Fruit fly (Drosophila melanogaster) whole organism, embryonic: Measurements from ENCODE around the gene Pex2.

Experiments
- Bgb ChIP-seq: fragments of 200-800 bp; sonication (Bioruptor generic); IDR thresholded peaks from 2 replicates; pipeline ENCODE4 v1.3.6; 2022; ENCODE audit warnings: missing biosample characterization, missing genetic modification characterization; ENCODE audit not compliant: partially characterized antibody
- Blimp-1 ChIP-seq: fragments of 200-800 bp; sonication (Bioruptor generic); optimal IDR thresholded peaks from 3 replicates; lab custom pipeline; 2018; ENCODE audit warnings: missing biosample characterization, missing genetic modification characterization, mild to moderate bottlenecking, moderate library complexity, missing genetic modification reagents
- CG12104 ChIP-seq: fragments of 200-800 bp; sonication (Bioruptor generic); optimal IDR thresholded peaks from 3 replicates; lab custom pipeline; 2016; ENCODE audit warnings: missing biosample characterization, missing genetic modification characterization
- CG12155 ChIP-seq: fragments of 200-800 bp; sonication (Bioruptor generic); optimal IDR thresholded peaks from 3 replicates; lab custom pipeline; 2016; ENCODE audit warnings: missing biosample characterization, missing genetic modification characterization
- CG12299 ChIP-seq: fragments of 200-800 bp; sonication (Bioruptor generic); optimal IDR thresholded peaks from 2 replicates; lab custom pipeline; 2018; ENCODE audit warnings: missing biosample characterization, mild to moderate bottlenecking, missing genetic modification characterization
- CG13287 ChIP-seq: fragments of 200-800 bp; sonication (Bioruptor generic); IDR thresholded peaks from 2 replicates; pipeline ENCODE4 v1.3.6; 2022; ENCODE audit warnings: missing biosample characterization, missing genetic modification characterization; ENCODE audit not compliant: partially characterized antibody
- CG13296 ChIP-seq: fragments of 200-800 bp; sonication (Bioruptor generic); optimal IDR thresholded peaks from 3 replicates; lab custom pipeline; 2018; ENCODE audit warnings: missing biosample characterization, mild to moderate bottlenecking, missing genetic modification characterization
- CG14710 ChIP-seq: fragments of 200-800 bp; sonication (Bioruptor generic); optimal IDR thresholded peaks from 3 replicates; lab custom pipeline; 2019; ENCODE audit warnings: missing biosample characterization, mild to moderate bottlenecking, missing genetic modification characterization, moderate library complexity
- CG15514 ChIP-seq: fragments of 200-800 bp; sonication (Bioruptor generic); optimal IDR thresholded peaks from 3 replicates; lab custom pipeline; 2017; ENCODE audit warnings: missing biosample characterization, missing genetic modification characterization, mild to moderate bottlenecking, moderate library complexity, missing genetic modification reagents
- CG16813 ChIP-seq: fragments of 200-800 bp; sonication (Bioruptor generic); IDR thresholded peaks from 3 replicates; pipeline ENCODE4 v1.3.6; 2022; ENCODE audit warnings: missing biosample characterization, missing genetic modification characterization; ENCODE audit not compliant: partially characterized antibody
- CG1832 ChIP-seq: fragments of 200-800 bp; sonication (Bioruptor generic); optimal IDR thresholded peaks from 2 replicates; lab custom pipeline; 2017; ENCODE audit warnings: missing biosample characterization, mild to moderate bottlenecking, missing genetic modification characterization, inconsistent platforms
- CG18619 ChIP-seq: fragments of 200-800 bp; sonication (Bioruptor generic); optimal IDR thresholded peaks from 3 replicates; lab custom pipeline; 2017; ENCODE audit warnings: missing biosample characterization, mild to moderate bottlenecking, missing genetic modification characterization
- CG18764 ChIP-seq: fragments of 200-800 bp; sonication (Bioruptor generic); optimal IDR thresholded peaks from 3 replicates; lab custom pipeline; 2016; ENCODE audit warnings: missing biosample characterization, missing genetic modification characterization
- CG2120 ChIP-seq: fragments of 200-800 bp; sonication (Bioruptor generic); optimal IDR thresholded peaks from 3 replicates; lab custom pipeline; 2016; ENCODE audit warnings: missing biosample characterization, missing genetic modification characterization
- CG2712 ChIP-seq: fragments of 200-800 bp; optimal IDR thresholded peaks from 3 replicates; lab custom pipeline; 2019; ENCODE audit warnings: missing biosample characterization, mild to moderate bottlenecking, missing genetic modification characterization, moderate library complexity
- CG2889 ChIP-seq: fragments of 200-800 bp; sonication (Bioruptor generic); IDR thresholded peaks from 3 replicates; pipeline ENCODE4 v1.3.6; 2022; ENCODE audit warnings: missing biosample characterization, missing genetic modification characterization
- CG33213 ChIP-seq: fragments of 200-800 bp; sonication (Bioruptor generic); optimal IDR thresholded peaks from 3 replicates; lab custom pipeline; 2016; ENCODE audit warnings: missing biosample characterization, missing genetic modification characterization
- CG3407 ChIP-seq: fragments of 200-800 bp; sonication (Bioruptor generic); optimal IDR thresholded peaks from 2 replicates; lab custom pipeline; 2018; ENCODE audit warnings: missing biosample characterization, mild to moderate bottlenecking, missing genetic modification characterization
- CG34224 ChIP-seq: fragments of 200-800 bp; sonication (Bioruptor generic); IDR thresholded peaks from 3 replicates; pipeline ENCODE4 v1.3.6; 2022; ENCODE audit warnings: missing biosample characterization, missing genetic modification characterization; ENCODE audit not compliant: partially characterized antibody
- CG34376 ChIP-seq: fragments of 200-800 bp; sonication (Bioruptor generic); optimal IDR thresholded peaks from 2 replicates; lab custom pipeline; 2018; ENCODE audit warnings: missing biosample characterization, mild to moderate bottlenecking, missing genetic modification characterization
- CG4617 ChIP-seq: fragments of 200-800 bp; sonication (Bioruptor generic); optimal IDR thresholded peaks from 3 replicates; lab custom pipeline; 2016; ENCODE audit warnings: missing biosample characterization, missing genetic modification characterization, borderline replicate concordance
- CG9932 ChIP-seq: fragments of 200-800 bp; sonication (Bioruptor generic); IDR thresholded peaks from 2 replicates; pipeline ENCODE4 v1.3.6; 2022; ENCODE audit warnings: missing biosample characterization, missing genetic modification characterization
- CoRest ChIP-seq: fragments of 200-800 bp; sonication (Bioruptor generic); optimal IDR thresholded peaks from 3 replicates; lab custom pipeline; 2018; ENCODE audit warnings: missing biosample characterization, mild to moderate bottlenecking, missing genetic modification characterization, moderate library complexity
- Dbx ChIP-seq: fragments of 200-800 bp; sonication (Bioruptor generic); IDR thresholded peaks from 3 replicates; pipeline ENCODE4 v1.3.6; 2022; ENCODE audit warnings: missing biosample characterization, missing genetic modification characterization
- Dref ChIP-seq: fragments of 200-800 bp; sonication (Bioruptor generic); IDR thresholded peaks from 2 replicates; pipeline ENCODE4 v1.3.6; 2022; ENCODE audit warnings: missing biosample characterization, missing genetic modification characterization
- HLH4C ChIP-seq: fragments of 200-800 bp; sonication (Bioruptor generic); IDR thresholded peaks from 3 replicates; pipeline ENCODE4 v1.3.6; 2022; ENCODE audit warnings: missing biosample characterization, missing genetic modification characterization; ENCODE audit not compliant: partially characterized antibody
- Hsf ChIP-seq: fragments of 200-800 bp; sonication (Bioruptor generic); optimal IDR thresholded peaks from 3 replicates; lab custom pipeline; 2016; ENCODE audit warnings: missing biosample characterization, missing genetic modification characterization
- Lpt ChIP-seq: fragments of >200 bp; optimal IDR thresholded peaks from 2 replicates; lab custom pipeline; 2018; ENCODE audit warnings: missing biosample characterization, missing genetic modification characterization
- MBD-R2 ChIP-seq: fragments of 200-800 bp; sonication (Bioruptor generic); IDR thresholded peaks from 2 replicates; pipeline ENCODE4 v1.3.6; 2022; ENCODE audit warnings: missing biosample characterization, missing genetic modification characterization
- Med ChIP-seq: fragments of 200-800 bp; sonication (Bioruptor generic); peaks from one replicate; lab custom pipeline; 2016; ENCODE audit warnings: missing biosample characterization, missing genetic modification characterization, mild to moderate bottlenecking, inconsistent platforms, moderate library complexity
- NFAT ChIP-seq: fragments of 200-800 bp; sonication (Bioruptor generic); IDR thresholded peaks from 2 replicates; pipeline ENCODE4 v1.3.6; 2022; ENCODE audit warnings: missing biosample characterization, missing genetic modification characterization
- Opbp ChIP-seq: fragments of 200-800 bp; sonication (Bioruptor generic); IDR thresholded peaks from 3 replicates; pipeline ENCODE4 v1.3.6; 2022; ENCODE audit warnings: missing biosample characterization, missing genetic modification characterization; ENCODE audit not compliant: partially characterized antibody
- Optix ChIP-seq: fragments of 200-800 bp; sonication (Bioruptor generic); IDR thresholded peaks from 3 replicates; pipeline ENCODE4 v1.3.6; 2022; ENCODE audit warnings: missing biosample characterization, missing genetic modification characterization
- Pdp1 ChIP-seq, 2 experiments: fragments of 200-800 bp; sonication (Bioruptor generic); optimal IDR thresholded peaks; 3 replicates each; lab custom pipeline; 2016; ENCODE audit warnings: missing biosample characterization in 2 of 2, missing genetic modification characterization in 2 of 2, mild to moderate bottlenecking in 1 of 2, moderate library complexity in 1 of 2
- Ravus ChIP-seq: fragments of 200-800 bp; sonication (Bioruptor generic); IDR thresholded peaks from 2 replicates; pipeline ENCODE4 v1.3.6; 2022; ENCODE audit warnings: missing biosample characterization, missing genetic modification characterization
- Scr ChIP-seq: fragments of 200-800 bp; sonication (Bioruptor generic); IDR thresholded peaks from 2 replicates; pipeline ENCODE4 v1.3.6; 2022; ENCODE audit warnings: missing biosample characterization, missing genetic modification characterization; ENCODE audit not compliant: partially characterized antibody
- Sry-δ ChIP-seq: fragments of 200-800 bp; sonication (Bioruptor generic); optimal IDR thresholded peaks from 2 replicates; lab custom pipeline; 2016; ENCODE audit warnings: missing biosample characterization, missing genetic modification characterization
- Vsx1 ChIP-seq: fragments of 200-800 bp; sonication (Bioruptor generic); optimal IDR thresholded peaks from 2 replicates; lab custom pipeline; 2017; ENCODE audit warnings: missing biosample characterization, mild to moderate bottlenecking, missing genetic modification characterization, missing genetic modification reagents
- bbx ChIP-seq: fragments of 200-800 bp; sonication (Bioruptor generic); IDR thresholded peaks from 2 replicates; pipeline ENCODE4 v1.3.6; 2022; ENCODE audit warnings: missing biosample characterization, missing genetic modification characterization; ENCODE audit not compliant: partially characterized antibody
- caup ChIP-seq: fragments of 200-800 bp; sonication (Bioruptor generic); optimal IDR thresholded peaks from 3 replicates; lab custom pipeline; 2017; ENCODE audit warnings: missing biosample characterization, mild to moderate bottlenecking, missing genetic modification characterization, moderate library complexity; ENCODE audit not compliant: severe bottlenecking
- gcm ChIP-seq: fragments of 200-800 bp; sonication (Bioruptor generic); optimal IDR thresholded peaks from 2 replicates; lab custom pipeline; 2019; ENCODE audit warnings: missing biosample characterization, mild to moderate bottlenecking, missing genetic modification characterization, moderate library complexity
- gem ChIP-seq: fragments of 200-800 bp; sonication (Bioruptor generic); optimal IDR thresholded peaks from 2 replicates; lab custom pipeline; 2019; ENCODE audit warnings: missing biosample characterization, mild to moderate bottlenecking, missing genetic modification characterization, moderate library complexity
- lab ChIP-seq: fragments of 200-800 bp; sonication (Bioruptor generic); optimal IDR thresholded peaks from 3 replicates; lab custom pipeline; 2017; ENCODE audit warnings: missing biosample characterization, missing genetic modification characterization, mild to moderate bottlenecking, moderate library complexity, missing genetic modification reagents
- lbe ChIP-seq: fragments of 200-800 bp; sonication (Bioruptor generic); optimal IDR thresholded peaks from 2 replicates; lab custom pipeline; 2016; ENCODE audit warnings: missing biosample characterization, mild to moderate bottlenecking, missing genetic modification characterization
- lilli ChIP-seq: fragments of 200-800 bp; sonication (Bioruptor generic); optimal IDR thresholded peaks from 3 replicates; lab custom pipeline; 2016; ENCODE audit warnings: missing biosample characterization, missing genetic modification characterization
- stwl ChIP-seq: fragments of 200-800 bp; sonication (Bioruptor generic); optimal IDR thresholded peaks from 3 replicates; lab custom pipeline; 2018; ENCODE audit warnings: missing biosample characterization, mild to moderate bottlenecking, missing genetic modification characterization, moderate library complexity
- sug ChIP-seq: fragments of 200-800 bp; optimal IDR thresholded peaks from 2 replicates; lab custom pipeline; 2019; ENCODE audit warnings: missing biosample characterization, mild to moderate bottlenecking, missing genetic modification characterization, moderate library complexity
- tap ChIP-seq: fragments of 200-800 bp; optimal IDR thresholded peaks from 3 replicates; lab custom pipeline; 2019; ENCODE audit warnings: missing biosample characterization, mild to moderate bottlenecking, missing genetic modification characterization, moderate library complexity
- yki ChIP-seq: fragments of >200 bp; optimal IDR thresholded peaks from 3 replicates; lab custom pipeline; 2018

Gene Pex2

dm6 chr3L:8338921-8339320 is at the start of gene Pex2:
Gene Pex2, plus strand, starts transcription at chr3L:8339051.
- TF ChIP-seq lbe (GFP tag; lab: Kevin White, UChicago): peak; percentile 41
- TF ChIP-seq CG15514: peak; percentile 38
- peak; percentile 34; the same call in 1 of the 3 replicates for TF ChIP-seq CG34224
- no peak for TF ChIP-seq Lpt (GFP tag; lab: Kevin White, UChicago)
- TF ChIP-seq Pdp1 (GFP tag; optimal IDR thresholded peaks at IDR 0.05; lab: Kevin White, UChicago): no peak
- TF ChIP-seq CG2120 (GFP tag; lab: Kevin White, UChicago): peak; percentile 32
- no peak for TF ChIP-seq CG3407
- peak; percentile 58 for TF ChIP-seq CG34376 (GFP tag; lab: Kevin White, UChicago)
- peak; percentile 39; the same call in 1 of the 2 replicates for TF ChIP-seq MBD-R2 (GFP tag; lab: Robert Waterston, UW)
- TF ChIP-seq sug: peak; percentile 28
- peak; percentile 30 for TF ChIP-seq lab
- peak; percentile 13 for TF ChIP-seq CG33213 (GFP tag; lab: Kevin White, UChicago)
- 0 out of 3 replicates have a peak, but pooled peaks have one; percentile 31 for TF ChIP-seq CG16813 (GFP tag; lab: Robert Waterston, UW)
- TF ChIP-seq CG13296: peak; percentile 42
- TF ChIP-seq CG18619 (GFP tag; lab: Kevin White, UChicago): no peak
- TF ChIP-seq CG4617 (GFP tag; lab: Kevin White, UChicago): peak; percentile 9
- no peak for TF ChIP-seq CG1832 (GFP tag; lab: Kevin White, UChicago)
- TF ChIP-seq gem (tag; lab: Kevin White, UChicago): peak; percentile 1
- no peak for TF ChIP-seq Dbx
- TF ChIP-seq CG2712: peak; percentile 5
- no peak for TF ChIP-seq yki (lab: Kevin White, UChicago)
- TF ChIP-seq Hsf: no peak
- TF ChIP-seq CG2889 (GFP tag; lab: Robert Waterston, UW): no peak
- peak; percentile 7 for TF ChIP-seq CG12299 (tag; lab: Kevin White, UChicago)
- no peak for TF ChIP-seq Blimp-1
- TF ChIP-seq tap: peak; percentile 1
- peak; percentile 48 for TF ChIP-seq CG12155
- no peak for TF ChIP-seq Optix (GFP tag; lab: Robert Waterston, UW)
- TF ChIP-seq NFAT (GFP tag; lab: Robert Waterston, UW): no peak
- TF ChIP-seq gcm (GFP tag; lab: Kevin White, UChicago): peak; percentile 15
- TF ChIP-seq HLH4C (GFP tag; lab: Robert Waterston, UW): peak; percentile 37; the same call in 1 of the 3 replicates
- peak; percentile 84 for TF ChIP-seq Med (GFP tag; lab: Kevin White, UChicago)
- TF ChIP-seq bbx (GFP tag; lab: Robert Waterston, UW): peak; percentile 48; the same call in 1 of the 2 replicates
- TF ChIP-seq Scr: peak; percentile 56
- TF ChIP-seq Sry-δ (GFP tag; lab: Kevin White, UChicago): peak; percentile 84
- no peak for TF ChIP-seq CG12104 (GFP tag; lab: Kevin White, UChicago)
- peak; percentile 95 for TF ChIP-seq stwl (tag; lab: Kevin White, UChicago)
- TF ChIP-seq CG9932 (GFP tag; lab: Robert Waterston, UW): peak; percentile 22; the same call in 1 of the 2 replicates
- TF ChIP-seq caup (GFP tag; lab: Kevin White, UChicago): peak; percentile 9
- TF ChIP-seq Dref (GFP tag; lab: Robert Waterston, UW): peak; percentile 66
- TF ChIP-seq CG18764 (GFP tag; lab: Kevin White, UChicago): no peak
- TF ChIP-seq CG13287 (GFP tag; lab: Robert Waterston, UW): peak; percentile 69
- TF ChIP-seq CoRest (tag; lab: Kevin White, UChicago): peak; percentile 20
- TF ChIP-seq CG14710: peak; percentile 66
- peak; percentile 2 for TF ChIP-seq Vsx1 (GFP tag; lab: Kevin White, UChicago)
- peak; percentile 25 for TF ChIP-seq lilli (GFP tag; lab: Kevin White, UChicago)
- no peak for TF ChIP-seq Ravus (GFP tag; lab: Robert Waterston, UW)
- TF ChIP-seq Opbp (GFP tag; lab: Robert Waterston, UW): no peak
- peak; percentile 28; the same call in 1 of the 2 replicates for TF ChIP-seq Bgb (GFP tag; lab: Robert Waterston, UW)
